Fruit fly (Drosophila melanogaster): Measurements from ENCODE around the gene CG31191.

The CG31191 gene

DNA sequence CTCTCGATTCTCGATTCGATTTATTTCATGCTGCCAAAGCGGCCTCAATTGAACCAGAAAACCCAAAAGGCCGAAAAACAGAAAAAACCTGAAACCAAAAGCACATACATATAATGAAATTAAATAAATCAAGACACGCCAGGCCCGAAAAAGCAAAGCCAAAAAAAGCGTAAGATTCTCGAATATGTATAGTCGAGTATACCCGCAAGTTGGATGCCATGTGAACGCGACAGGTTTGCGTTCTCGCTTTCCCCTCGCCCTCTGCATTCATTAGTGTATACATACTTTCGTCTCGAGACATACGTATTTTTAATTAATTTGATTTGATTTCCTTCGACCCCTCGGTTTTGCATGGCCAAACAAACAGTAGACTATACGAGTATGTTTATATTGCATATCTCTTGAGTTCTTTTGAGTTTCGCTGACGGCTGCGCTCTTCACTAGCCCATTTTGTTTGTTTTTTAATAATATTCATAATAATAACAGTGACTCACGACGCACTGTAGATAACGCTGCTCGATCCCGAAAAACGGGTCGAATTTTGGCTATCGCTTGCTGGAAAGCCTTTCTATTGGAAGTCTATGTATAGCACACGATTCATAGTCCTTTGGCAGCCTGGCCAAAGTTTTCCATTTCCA is 15.7 kb upstream of the CG31191 start:
- TF ChIP-seq usp (GFP tag; optimal IDR thresholded peaks at IDR 0.05) = no peak
- TF ChIP-seq Dll (optimal IDR thresholded peaks at IDR 0.05) = no peak
- TF ChIP-seq psq (optimal IDR thresholded peaks at IDR 0.05) = no peak
- no peak for TF ChIP-seq EcR (GFP tag; optimal IDR thresholded peaks at IDR 0.05)
- TF ChIP-seq pan (optimal IDR thresholded peaks at IDR 0.05) = no peak
- no peak for TF ChIP-seq CG8478 (optimal IDR thresholded peaks at IDR 0.05)

DNA sequence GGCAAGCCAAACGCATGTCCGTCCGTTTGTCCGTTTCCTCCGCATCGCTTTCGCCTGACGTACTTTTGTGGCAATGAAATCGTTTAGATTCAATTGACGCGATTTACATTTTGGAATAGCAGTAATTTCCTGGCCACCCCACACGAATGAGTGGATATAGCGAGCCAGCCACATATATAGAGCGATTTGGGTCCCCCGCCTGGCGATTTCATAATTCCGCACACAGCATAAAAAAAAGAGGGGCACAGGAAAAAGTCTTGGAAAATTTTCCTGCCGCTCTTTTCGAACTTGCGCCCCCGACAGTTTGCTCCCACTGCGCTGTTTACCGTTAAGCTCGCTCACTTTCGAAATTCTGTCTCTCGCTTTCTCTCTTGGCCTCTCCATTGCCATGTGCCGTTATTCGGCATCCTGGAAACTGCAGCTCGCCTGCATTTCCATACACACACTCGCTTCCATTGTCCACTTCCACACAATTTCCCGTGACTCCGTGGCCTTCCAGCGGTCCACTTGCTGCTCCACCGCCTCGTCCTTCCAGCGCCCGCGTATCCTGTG is 13.3 kb upstream of the CG31191 start:
- no peak for TF ChIP-seq CG8478 (optimal IDR thresholded peaks at IDR 0.05)
- TF ChIP-seq Dll (optimal IDR thresholded peaks at IDR 0.05) = no peak
- TF ChIP-seq EcR (GFP tag; optimal IDR thresholded peaks at IDR 0.05) = no peak
- TF ChIP-seq usp (GFP tag; optimal IDR thresholded peaks at IDR 0.05) = no peak
- TF ChIP-seq psq (optimal IDR thresholded peaks at IDR 0.05) = no peak
- TF ChIP-seq pan (optimal IDR thresholded peaks at IDR 0.05) = no peak

DNA sequence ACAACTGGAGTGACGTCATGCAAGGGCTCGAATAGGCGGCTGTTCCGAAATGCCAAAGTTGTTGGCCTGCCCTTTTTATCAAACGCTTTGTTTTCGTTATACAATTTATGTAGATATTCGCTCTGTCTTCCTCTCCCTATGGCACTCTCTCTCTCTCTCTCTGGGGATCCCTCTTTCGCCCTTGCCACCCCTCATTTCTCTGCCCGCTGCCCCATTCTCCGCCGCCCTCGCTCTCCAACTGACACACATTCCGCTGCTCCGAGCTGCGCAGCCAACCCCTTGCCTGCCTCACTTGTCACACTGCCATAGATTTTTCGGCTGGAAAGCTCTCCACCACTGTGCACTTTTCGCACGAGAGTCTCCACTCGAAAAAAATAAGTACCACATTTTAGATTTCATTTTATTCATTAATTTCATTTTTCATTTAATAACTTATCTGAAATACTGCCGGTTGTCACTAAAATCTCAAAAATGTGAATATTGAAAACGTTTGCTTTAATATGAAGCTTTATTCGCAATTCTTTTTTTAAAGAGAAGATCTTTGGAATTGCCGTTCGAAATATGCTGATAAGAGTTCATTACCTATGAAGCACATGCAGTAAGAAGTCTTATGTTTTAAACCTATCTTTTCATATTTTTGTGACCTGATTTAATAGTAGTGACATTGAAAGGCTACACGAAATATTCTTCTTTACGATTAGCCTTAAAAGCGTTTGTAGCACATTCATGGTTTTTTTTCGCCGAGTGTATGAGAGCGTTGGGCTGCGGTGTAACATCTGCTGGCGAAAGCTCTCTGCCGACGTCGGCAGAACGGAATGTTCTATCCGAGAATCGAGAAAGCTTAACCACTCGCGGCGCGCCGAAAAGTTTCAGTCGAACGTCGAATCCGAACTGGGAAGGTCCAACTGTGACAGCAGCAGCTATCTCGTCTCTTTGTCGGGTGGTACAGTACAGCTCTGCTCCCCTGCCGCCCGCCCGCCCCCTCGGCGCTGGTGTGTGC is 11.8 kb upstream of the CG31191 start:
- TF ChIP-seq Dll (optimal IDR thresholded peaks at IDR 0.05) (peak; percentile 88), usp (GFP tag; optimal IDR thresholded peaks at IDR 0.05) (no peak)

DNA sequence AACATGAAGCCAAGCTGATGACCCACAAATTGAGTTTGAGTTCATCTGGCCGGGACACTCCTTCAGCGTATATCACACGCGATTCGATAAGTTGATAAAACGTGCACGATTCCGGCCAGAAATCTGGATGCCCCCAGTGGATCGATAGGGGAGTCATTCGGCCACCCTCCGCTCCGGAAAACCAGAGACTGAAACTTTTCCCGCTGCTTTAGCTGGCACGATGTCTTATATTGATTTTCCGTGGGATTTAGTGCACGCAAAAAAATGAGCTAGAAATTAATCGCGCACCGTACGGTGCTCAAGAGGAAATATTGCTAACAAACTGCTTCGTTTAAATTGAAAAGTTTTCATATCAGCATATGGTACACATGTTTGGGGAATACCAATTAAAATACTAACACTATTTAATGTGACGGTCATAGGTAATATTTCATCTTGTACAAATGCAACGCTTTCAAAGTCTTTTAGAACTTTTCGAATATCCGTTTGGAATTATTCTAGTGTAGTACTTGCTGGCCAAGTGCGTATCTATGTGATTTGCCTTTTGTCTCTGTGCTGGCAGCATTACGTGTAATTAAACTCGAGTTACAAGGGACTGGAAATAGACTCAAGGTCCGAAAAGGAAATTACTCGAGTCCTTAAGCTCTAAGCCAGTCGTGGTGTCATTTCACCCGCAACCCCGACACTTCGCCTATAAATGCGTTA is 10.8 kb upstream of the CG31191 start:
- TF ChIP-seq EcR (GFP tag; optimal IDR thresholded peaks at IDR 0.05) (no peak), usp (GFP tag; optimal IDR thresholded peaks at IDR 0.05) (no peak), Dll (optimal IDR thresholded peaks at IDR 0.05) (no peak), psq (optimal IDR thresholded peaks at IDR 0.05) (no peak), pan (optimal IDR thresholded peaks at IDR 0.05) (no peak), CG8478 (optimal IDR thresholded peaks at IDR 0.05) (no peak)

DNA sequence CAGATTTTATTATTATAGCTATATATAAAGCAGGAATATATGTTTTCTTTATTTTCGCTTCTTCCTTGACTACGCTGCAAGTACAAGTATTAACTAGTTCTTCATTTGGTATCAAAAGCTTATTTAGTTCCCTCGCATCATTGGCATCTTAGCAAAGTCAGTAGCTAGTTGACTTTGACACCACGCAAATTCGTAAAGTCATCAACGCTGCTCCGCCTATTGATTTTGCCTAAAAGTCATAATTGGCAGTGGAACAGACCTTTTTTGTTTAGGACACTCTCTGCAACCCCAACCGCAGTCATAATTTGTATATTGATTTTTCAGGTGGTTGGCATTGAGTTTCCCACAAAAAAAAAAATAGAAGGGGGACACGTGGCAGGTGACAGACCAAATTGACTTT is 9.8 kb upstream of the CG31191 start:
- TF ChIP-seq EcR (GFP tag; optimal IDR thresholded peaks at IDR 0.05) (no peak), psq (optimal IDR thresholded peaks at IDR 0.05) (no peak), usp (GFP tag; optimal IDR thresholded peaks at IDR 0.05) (no peak), Dll (optimal IDR thresholded peaks at IDR 0.05) (no peak), CG8478 (optimal IDR thresholded peaks at IDR 0.05) (no peak), pan (optimal IDR thresholded peaks at IDR 0.05) (no peak)

DNA sequence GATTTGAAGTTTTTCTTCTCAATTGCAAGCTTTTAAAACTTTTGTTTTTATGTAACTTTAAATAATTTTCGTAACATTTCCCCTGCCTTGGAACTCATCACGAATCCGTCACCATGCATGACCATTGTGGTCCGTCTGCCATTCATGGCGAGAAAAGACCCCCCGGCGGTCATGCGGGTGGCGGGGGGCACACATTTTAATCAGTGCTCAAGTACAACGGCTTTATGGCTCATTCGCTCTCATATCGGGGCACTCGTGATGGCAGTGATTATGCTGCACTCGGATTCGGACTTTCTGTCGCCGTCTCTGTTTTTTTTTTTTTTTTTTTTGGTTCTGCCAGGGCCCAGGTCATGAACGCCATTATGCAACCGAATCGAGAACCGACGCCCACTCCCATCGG is 9.2 kb upstream of the CG31191 start:
- TF ChIP-seq psq (optimal IDR thresholded peaks at IDR 0.05) (no peak), usp (GFP tag; optimal IDR thresholded peaks at IDR 0.05) (no peak)

DNA sequence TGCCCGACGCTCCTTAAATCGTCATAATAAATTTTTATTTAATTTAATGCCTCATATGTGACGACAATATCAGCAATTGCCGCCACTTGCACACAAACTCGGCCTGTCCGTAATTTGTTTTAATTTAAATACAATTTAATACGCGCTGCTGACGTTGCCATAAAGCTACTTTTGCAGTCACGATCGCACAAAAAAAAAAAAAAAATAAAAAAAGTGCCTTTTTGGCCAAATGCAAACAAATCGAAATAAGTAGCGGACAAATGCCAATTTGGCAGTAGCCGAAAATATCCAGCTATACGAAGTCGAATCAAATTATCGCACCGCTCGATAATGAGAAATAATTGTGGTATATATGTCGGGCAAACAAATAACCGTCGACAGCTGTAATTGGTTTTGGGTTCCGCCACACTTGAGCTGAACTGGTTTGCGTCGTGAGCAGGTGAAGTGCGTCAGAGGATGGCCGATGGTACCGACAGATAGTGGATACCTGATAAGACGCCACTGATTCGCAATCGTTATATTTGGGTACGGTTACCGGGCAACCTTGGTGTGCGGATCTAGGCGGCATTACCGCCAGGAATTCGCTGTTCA is 7.2 kb upstream of the CG31191 start:
- TF ChIP-seq CG8478 (optimal IDR thresholded peaks at IDR 0.05) (no peak), usp (GFP tag; optimal IDR thresholded peaks at IDR 0.05) (no peak), Dll (optimal IDR thresholded peaks at IDR 0.05) (no peak), psq (optimal IDR thresholded peaks at IDR 0.05) (no peak), EcR (GFP tag; optimal IDR thresholded peaks at IDR 0.05) (no peak), pan (optimal IDR thresholded peaks at IDR 0.05) (no peak)

DNA sequence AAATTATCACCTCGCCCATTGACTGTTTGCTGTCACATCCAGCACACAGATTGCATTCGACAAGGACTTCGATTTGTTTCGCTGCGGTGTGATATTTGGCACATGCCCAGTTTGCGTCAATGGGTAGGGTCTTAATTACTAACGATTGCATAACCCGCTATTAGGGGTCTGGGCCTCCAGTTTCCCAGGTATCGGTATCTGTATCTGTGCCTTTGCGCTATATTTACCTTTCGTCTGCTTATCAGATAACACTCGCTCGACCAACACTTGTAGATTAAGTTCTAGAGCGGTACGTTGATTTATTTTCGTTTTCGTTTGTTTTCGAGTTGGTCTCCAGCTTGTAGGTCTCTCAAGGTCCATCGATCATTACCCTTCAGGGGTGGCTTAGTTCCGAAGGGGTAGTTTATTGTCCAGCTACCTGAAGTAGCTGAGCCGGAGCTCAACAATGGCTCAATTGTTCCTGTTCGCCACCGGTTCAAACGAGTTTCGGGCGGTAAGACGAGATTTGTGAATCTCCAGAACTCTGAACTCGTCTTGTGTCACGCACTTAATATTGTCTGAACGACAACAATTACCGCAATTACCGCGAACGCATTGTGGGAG is 6.1 kb upstream of the CG31191 start:
- TF ChIP-seq Dll (optimal IDR thresholded peaks at IDR 0.05) (no peak), EcR (GFP tag; optimal IDR thresholded peaks at IDR 0.05) (no peak), CG8478 (optimal IDR thresholded peaks at IDR 0.05) (no peak), pan (optimal IDR thresholded peaks at IDR 0.05) (no peak), usp (GFP tag; optimal IDR thresholded peaks at IDR 0.05) (no peak), psq (optimal IDR thresholded peaks at IDR 0.05) (no peak)

DNA sequence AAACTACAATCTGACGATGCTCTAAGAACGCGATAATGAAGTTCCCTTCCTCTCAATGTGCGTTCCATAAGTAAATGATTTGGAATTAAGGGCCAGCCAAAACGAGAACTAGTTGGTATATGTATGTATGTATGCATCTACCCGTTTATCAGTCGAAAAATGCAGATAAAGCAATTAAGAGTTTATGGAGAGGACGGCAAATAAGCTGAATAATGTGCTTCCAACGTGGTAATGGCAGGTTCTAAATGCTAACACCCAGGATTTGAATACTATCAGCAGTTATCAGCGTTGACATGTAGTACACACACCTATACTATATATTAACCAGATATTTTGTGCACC is 5.3 kb upstream of the CG31191 start:
- TF ChIP-seq psq (optimal IDR thresholded peaks at IDR 0.05) (no peak), EcR (GFP tag; optimal IDR thresholded peaks at IDR 0.05) (no peak)

DNA sequence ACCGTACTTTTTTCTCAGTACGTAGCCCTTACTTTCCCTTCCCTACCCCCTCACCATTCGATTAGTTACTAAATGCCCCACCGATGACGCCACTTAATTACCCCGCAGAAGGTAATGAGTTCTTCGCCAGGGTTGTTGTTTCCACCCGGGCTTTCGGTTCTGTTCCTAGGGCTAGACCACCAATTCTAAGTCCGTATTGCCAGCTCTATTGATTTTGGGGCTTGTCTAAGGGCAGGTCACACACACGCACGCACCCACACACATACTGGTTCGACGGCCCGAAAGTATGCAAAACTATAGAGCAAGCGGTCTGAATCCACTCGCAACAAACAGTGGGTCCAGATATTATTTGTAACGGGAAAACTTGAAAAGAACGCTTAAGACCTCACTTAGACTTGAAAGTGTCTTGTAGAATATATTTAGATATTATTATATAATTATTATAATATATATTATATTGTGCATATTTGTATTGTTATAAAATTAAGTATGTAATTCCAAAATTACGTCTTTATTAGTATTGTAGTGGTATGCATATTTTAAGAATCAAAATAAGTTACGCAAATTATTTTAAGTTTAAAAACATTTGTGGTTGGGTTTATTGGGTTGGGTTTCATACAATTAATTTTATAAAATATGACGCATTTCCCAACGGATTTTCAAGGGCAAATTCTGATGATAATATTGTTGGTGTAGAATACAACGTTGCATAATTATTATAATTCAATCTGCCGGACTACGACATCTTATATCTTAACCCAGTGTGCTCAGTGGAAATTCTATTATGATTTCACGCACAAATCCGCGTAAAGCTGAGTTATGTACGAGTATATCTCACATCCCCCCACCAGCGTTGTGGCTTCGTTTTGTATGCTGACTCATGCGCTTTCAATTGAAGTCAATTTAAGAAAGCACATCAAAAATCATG is 4.7 kb upstream of the CG31191 start:
- no peak for TF ChIP-seq pan (optimal IDR thresholded peaks at IDR 0.05)
- no peak for TF ChIP-seq EcR (GFP tag; optimal IDR thresholded peaks at IDR 0.05)
- TF ChIP-seq Dll (optimal IDR thresholded peaks at IDR 0.05) = no peak
- TF ChIP-seq usp (GFP tag; optimal IDR thresholded peaks at IDR 0.05) = no peak
- TF ChIP-seq CG8478 (optimal IDR thresholded peaks at IDR 0.05) = no peak
- no peak for TF ChIP-seq psq (optimal IDR thresholded peaks at IDR 0.05)

Data from whole organism.